Worm (Caenorhabditis elegans): Measurements from ENCODE around the gene ctsa-1.2.

ctsa-1.2 gene

ce11 chrII:11761806-11762512 is 22.8 kb downstream of the ctsa-1.2 start (continued):
- TF ChIP-seq hrde-1 (tag; optimal IDR thresholded peaks at IDR 0.05; ENCODE audit: borderline replicate concordance) (no peak), hmg-20 (GFP tag; IDR thresholded peaks at IDR 0.05) (no peak), F57A8.1 (GFP tag; optimal IDR thresholded peaks at IDR 0.05) (no peak), hsf-1 (GFP tag; IDR thresholded peaks at IDR 0.05) (peak; percentile 7; the same call in 1 of the 2 replicates), gei-17 (GFP tag; optimal IDR thresholded peaks at IDR 0.05) (no peak), T07F8.4 (tag; optimal IDR thresholded peaks at IDR 0.05) (peak; percentile 1), mxl-1 (tag; optimal IDR thresholded peaks at IDR 0.05) (no peak), C06A6.2 (GFP tag; conservative IDR thresholded peaks at IDR 0.05) (peak; percentile 61), F55B11.4 (tag; optimal IDR thresholded peaks at IDR 0.05; ENCODE audit: borderline replicate concordance, insufficient read depth) (no peak), somi-1 (GFP tag; optimal IDR thresholded peaks at IDR 0.05) (no peak), B0035.1 (tag; optimal IDR thresholded peaks at IDR 0.05) (no peak), pha-4 (tag; optimal IDR thresholded peaks at IDR 0.05) (no peak), nfyb-1 (GFP tag; IDR thresholded peaks at IDR 0.05) (peak; percentile 77; the same call in 1 of the 2 replicates), snpc-4 (GFP tag; optimal IDR thresholded peaks at IDR 0.05) (no peak), snpc-4 (tag; optimal IDR thresholded peaks at IDR 0.05) (peak in 1 of 4 experiments; percentile 7), rec-8 (tag; optimal IDR thresholded peaks at IDR 0.05) (no peak), F22D6.2 (tag; optimal IDR thresholded peaks at IDR 0.05) (no peak), hmg-1.2 (GFP tag; IDR thresholded peaks at IDR 0.05) (no peak), Y56A3A.18 (GFP tag; IDR thresholded peaks at IDR 0.05) (no peak), B0019.2 (GFP tag; conservative IDR thresholded peaks at IDR 0.05) (no peak), cebp-2 (GFP tag; IDR thresholded peaks at IDR 0.05) (0 out of 2 replicates have a peak, but pooled peaks have one; percentile 20), efl-1 (GFP tag; optimal IDR thresholded peaks at IDR 0.05) (no peak), ztf-26 (tag; optimal IDR thresholded peaks at IDR 0.05) (no peak), nhr-80 (tag; optimal IDR thresholded peaks at IDR 0.05) (peak; percentile 20), attf-5 (GFP tag; optimal IDR thresholded peaks at IDR 0.05) (peak; percentile 62)

- no peak for TF ChIP-seq pbrm-1 (GFP tag; IDR thresholded peaks at IDR 0.05)
- TF ChIP-seq egrh-3 (GFP tag; IDR thresholded peaks at IDR 0.05) = peak; percentile 99
- TF ChIP-seq zfh-2 (GFP tag; conservative IDR thresholded peaks at IDR 0.05) = peak; percentile 88
Observed at ce11 chrII:11765506-11766152, 26.5 kb downstream of the ctsa-1.2 start.

- TF ChIP-seq efl-1 (GFP tag; optimal IDR thresholded peaks at IDR 0.05) (no peak), madf-6 (GFP tag; IDR thresholded peaks at IDR 0.05) (no peak), T07F8.4 (tag; optimal IDR thresholded peaks at IDR 0.05) (no peak), F52B5.7 (tag; optimal IDR thresholded peaks at IDR 0.05) (no peak), repo-1 (tag; optimal IDR thresholded peaks at IDR 0.05) (no peak), D2030.7 (GFP tag; IDR thresholded peaks at IDR 0.05) (no peak), attf-6 (GFP tag; IDR thresholded peaks at IDR 0.05) (no peak), egl-18 (GFP tag; IDR thresholded peaks at IDR 0.05) (no peak), sea-2 (GFP tag; IDR thresholded peaks at IDR 0.05) (no peak), cebp-1 (GFP tag; IDR thresholded peaks at IDR 0.05) (no peak), cebp-1 (tag; optimal IDR thresholded peaks at IDR 0.05) (no peak), snpc-3.4 (tag; optimal IDR thresholded peaks at IDR 0.05) (no peak), B0035.1 (tag; optimal IDR thresholded peaks at IDR 0.05) (no peak), ama-1 (optimal IDR thresholded peaks at IDR 0.05) (no peak), ama-1 (GFP tag; optimal IDR thresholded peaks at IDR 0.05) (no peak)
Observed at ce11 chrII:11766472-11766871, 27.3 kb downstream of the ctsa-1.2 start, which contains the start of gene F44E5.2. Gene F44E5.2 (plus strand): TSS chrII:11766772.

Data from whole organism, young adult.